Worm (Caenorhabditis elegans) whole organism, early embryonic: Measurements from ENCODE around the gene Y57G11C.43.

Experiments
- B0310.2 ChIP-seq: sonication (generic microtip); optimal IDR thresholded peaks from 2 replicates; lab custom pipeline; 2016; ENCODE audit warnings: mild to moderate bottlenecking, missing genetic modification characterization, missing compliant biosample characterization
- F13C5.2 ChIP-seq: sonication (generic microtip); optimal IDR thresholded peaks from 2 replicates; lab custom pipeline; 2017; ENCODE audit warnings: mild to moderate bottlenecking, missing genetic modification characterization, inconsistent platforms, missing compliant biosample characterization
- aly-1 ChIP-seq: sonication (generic microtip); optimal IDR thresholded peaks from 2 replicates; lab custom pipeline; 2016; ENCODE audit warnings: missing genetic modification characterization, missing compliant biosample characterization
- ama-1 ChIP-seq: fragments of 150-350 bp; optimal IDR thresholded peaks from 2 replicates; lab custom pipeline; 2014
- ceh-13 ChIP-seq: fragments of 200-800 bp; sonication (Bioruptor generic); optimal IDR thresholded peaks from 2 replicates; lab custom pipeline; 2018; ENCODE audit warnings: mild to moderate bottlenecking, missing genetic modification characterization, missing compliant biosample characterization
- ceh-36 ChIP-seq: sonication (generic microtip); optimal IDR thresholded peaks from 2 replicates; lab custom pipeline; 2016; ENCODE audit warnings: missing genetic modification characterization, inconsistent platforms, missing compliant biosample characterization
- ets-7 ChIP-seq: sonication (generic microtip); optimal IDR thresholded peaks from 2 replicates; lab custom pipeline; 2016; ENCODE audit warnings: missing genotype, missing genetic modification characterization, missing compliant biosample characterization
- flt-1 ChIP-seq: fragments of 200-800 bp; sonication (Bioruptor generic); IDR thresholded peaks from 2 replicates; pipeline ENCODE4 v1.3.6; 2022; ENCODE audit warnings: missing genetic modification characterization, missing compliant biosample characterization
- hmbx-1 ChIP-seq: sonication (generic microtip); optimal IDR thresholded peaks from 2 replicates; lab custom pipeline; 2016; ENCODE audit warnings: mild to moderate bottlenecking, missing genetic modification characterization, missing compliant biosample characterization
- hmg-4 ChIP-seq: fragments of 200-800 bp; sonication (Bioruptor generic); optimal IDR thresholded peaks from 2 replicates; lab custom pipeline; 2018; ENCODE audit warnings: mild to moderate bottlenecking, missing genetic modification characterization, missing compliant biosample characterization
- hnd-1 ChIP-seq: sonication (generic microtip); optimal IDR thresholded peaks from 2 replicates; lab custom pipeline; 2016; ENCODE audit warnings: missing genetic modification characterization, missing compliant biosample characterization
- pes-1 ChIP-seq: fragments of 200-800 bp; sonication (Bioruptor generic); IDR thresholded peaks from 2 replicates; pipeline ENCODE4 v1.3.6; 2022; ENCODE audit warnings: missing genetic modification reagents, missing genetic modification characterization, missing compliant biosample characterization
- scrt-1 ChIP-seq: fragments of 200-800 bp; sonication (Bioruptor generic); IDR thresholded peaks from 2 replicates; pipeline ENCODE4 v1.3.6; 2022; ENCODE audit warnings: missing genetic modification characterization, missing compliant biosample characterization
- sea-1 ChIP-seq: fragments of 200-800 bp; sonication (Bioruptor generic); conservative IDR thresholded peaks from 2 replicates; pipeline ENCODE4 v1.3.6; 2022; ENCODE audit warnings: missing genetic modification characterization, missing compliant biosample characterization
- tbx-11 ChIP-seq: fragments of 200-800 bp; sonication (Bioruptor generic); IDR thresholded peaks from 2 replicates; pipeline ENCODE4 v1.3.6; 2022; ENCODE audit warnings: missing genetic modification characterization, missing compliant biosample characterization
- tbx-37 ChIP-seq: fragments of 200-800 bp; sonication (Bioruptor generic); conservative IDR thresholded peaks from 2 replicates; pipeline ENCODE4 v1.3.6; 2022; ENCODE audit warnings: missing genetic modification reagents, missing genetic modification characterization, missing compliant biosample characterization
- tra-4 ChIP-seq: sonication (generic microtip); optimal IDR thresholded peaks from 2 replicates; lab custom pipeline; 2017; ENCODE audit warnings: missing genetic modification characterization, missing compliant biosample characterization

Gene Y57G11C.43

DNA sequence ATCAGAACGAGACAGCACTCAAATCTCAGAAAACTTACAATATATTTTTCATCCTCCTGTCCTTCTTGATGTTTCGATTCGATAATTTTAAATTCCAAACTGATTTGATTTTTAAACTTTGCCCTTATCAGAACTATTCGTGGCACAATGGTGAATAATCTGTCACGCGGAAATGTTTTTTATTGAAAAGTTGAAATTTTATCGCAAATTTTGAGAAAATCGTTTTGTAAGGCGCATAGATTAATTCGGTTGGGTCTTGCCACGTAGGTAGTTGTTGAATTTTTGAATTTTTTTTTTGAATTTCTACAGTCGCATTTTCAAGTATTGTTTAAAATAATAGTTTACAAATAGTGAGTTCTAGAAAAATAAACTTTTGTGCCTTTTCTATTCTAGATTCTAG lies 8.4 kb upstream of the Y57G11C.43 start, which contains the start of gene ptp-5.2:
Gene ptp-5.2, minus strand, starts transcription at position 101 of the 400 bp plus-strand sequence.
- no peak for TF ChIP-seq scrt-1 (GFP tag; lab: Robert Waterston, UW)
- no peak for TF ChIP-seq tbx-11 (GFP tag; lab: Robert Waterston, UW)
- no peak for TF ChIP-seq ceh-13 (GFP tag; lab: Kevin White, UChicago)
- no peak for TF ChIP-seq ets-7 (tag; lab: Kevin White, UChicago)
- no peak for TF ChIP-seq hmbx-1 (tag; lab: Kevin White, UChicago)
- TF ChIP-seq flt-1 (GFP tag; lab: Robert Waterston, UW) = no peak
- TF ChIP-seq ama-1 (lab: Kevin White, UChicago) = no peak
- no peak for TF ChIP-seq hmg-4
- TF ChIP-seq pes-1 = no peak
- no peak for TF ChIP-seq hnd-1 (tag; lab: Kevin White, UChicago)
- TF ChIP-seq F13C5.2 = no peak

DNA sequence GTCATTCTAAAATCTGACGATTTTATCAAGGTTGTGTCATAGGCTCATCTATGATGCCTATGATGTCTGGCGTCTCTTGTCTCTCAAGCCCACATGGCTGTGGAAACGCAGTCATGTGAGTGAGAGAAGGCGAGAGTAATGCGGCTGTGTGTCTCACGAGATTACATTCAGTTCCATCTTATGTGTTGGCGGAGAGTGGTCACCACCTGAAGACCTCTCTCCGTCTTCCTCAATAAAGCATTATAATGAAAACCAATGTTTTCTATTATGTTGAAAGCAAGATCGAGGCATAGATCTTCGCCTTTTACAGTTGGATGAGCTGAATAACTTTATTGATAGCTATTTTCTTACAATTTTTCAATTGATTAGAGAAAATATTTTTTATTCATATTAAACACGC lies 5.9 kb upstream of the Y57G11C.43 start:
- peak; percentile 7 for TF ChIP-seq F13C5.2

DNA sequence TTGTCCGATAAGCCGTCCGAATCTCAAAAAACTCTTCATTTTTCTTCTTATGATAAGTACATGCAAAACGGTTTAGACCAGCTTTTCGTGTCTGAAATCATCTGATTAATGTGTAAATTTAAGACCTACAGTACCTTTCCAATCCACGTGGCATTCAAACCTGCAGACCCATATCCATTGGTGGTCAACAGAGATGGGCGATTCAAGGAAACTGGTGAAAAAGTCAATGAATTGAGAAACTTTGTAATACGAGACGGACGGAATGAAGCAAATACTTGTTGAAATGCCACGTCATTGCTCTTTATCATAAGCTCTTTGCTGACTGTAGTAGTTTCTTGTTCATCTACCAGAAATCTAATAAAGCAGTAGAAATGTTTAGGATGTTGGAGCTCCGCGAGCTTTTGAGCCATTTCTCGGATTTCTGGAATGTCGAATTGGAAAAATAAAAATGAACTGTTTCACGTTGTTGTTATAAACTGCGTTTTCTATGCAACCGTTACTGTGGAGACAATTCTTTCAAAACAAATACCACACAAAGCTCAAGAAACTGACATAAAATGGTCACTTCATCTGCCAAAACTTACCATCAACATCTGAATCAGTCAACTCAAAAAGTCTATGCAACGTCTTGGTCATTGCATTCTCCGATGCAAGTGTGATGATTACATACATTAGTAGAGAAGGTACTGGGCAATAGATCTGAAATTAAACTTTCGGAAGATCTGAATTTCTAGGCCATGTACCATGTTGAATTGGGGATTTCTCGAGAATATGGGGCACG lies 5.1 kb upstream of the Y57G11C.43 start:
- no peak for TF ChIP-seq B0310.2 (tag; lab: Kevin White, UChicago)
- no peak for TF ChIP-seq F13C5.2
- TF ChIP-seq ceh-36 = no peak
- no peak for TF ChIP-seq sea-1 (GFP tag; lab: Robert Waterston, UW)

DNA sequence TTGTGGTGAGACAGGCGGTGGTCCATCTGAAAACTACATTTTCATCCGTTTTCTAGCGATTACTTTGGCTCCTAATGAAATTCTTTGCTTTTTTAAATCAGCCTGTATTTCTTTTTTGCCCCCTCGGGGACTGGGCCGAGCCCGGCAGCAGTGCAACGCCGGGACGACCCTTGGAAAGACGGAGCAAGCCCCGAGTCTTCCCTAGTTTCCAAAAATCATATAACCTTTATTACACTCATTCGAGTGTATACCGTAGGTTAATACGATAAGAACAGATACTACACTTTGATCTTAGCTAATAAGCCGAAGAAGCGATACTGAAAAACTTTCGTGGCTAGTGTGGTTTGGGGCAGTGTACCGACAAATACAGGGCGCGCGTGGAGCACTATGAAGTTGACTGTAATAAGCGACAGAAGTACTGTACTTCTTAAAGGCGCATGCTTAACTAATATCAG lies 4.5 kb upstream of the Y57G11C.43 start:
- TF ChIP-seq tbx-37 (GFP tag; lab: Robert Waterston, UW) = no peak
- no peak for TF ChIP-seq tra-4
- no peak for TF ChIP-seq flt-1 (GFP tag; lab: Robert Waterston, UW)
- no peak for TF ChIP-seq pes-1
- TF ChIP-seq ceh-36 = no peak
- no peak for TF ChIP-seq tbx-11 (GFP tag; lab: Robert Waterston, UW)
- no peak for TF ChIP-seq ets-7 (tag; lab: Kevin White, UChicago)
- TF ChIP-seq hmg-4 = no peak
- TF ChIP-seq sea-1 (GFP tag; lab: Robert Waterston, UW) = no peak
- no peak for TF ChIP-seq F13C5.2
- TF ChIP-seq scrt-1 (GFP tag; lab: Robert Waterston, UW) = no peak
- TF ChIP-seq B0310.2 (tag; lab: Kevin White, UChicago) = no peak
- TF ChIP-seq hmbx-1 (tag; lab: Kevin White, UChicago) = no peak
- TF ChIP-seq ama-1 (lab: Kevin White, UChicago) = no peak
- TF ChIP-seq aly-1 (tag; lab: Kevin White, UChicago) = no peak
- no peak for TF ChIP-seq ceh-13 (GFP tag; lab: Kevin White, UChicago)
- no peak for TF ChIP-seq hnd-1 (tag; lab: Kevin White, UChicago)

DNA sequence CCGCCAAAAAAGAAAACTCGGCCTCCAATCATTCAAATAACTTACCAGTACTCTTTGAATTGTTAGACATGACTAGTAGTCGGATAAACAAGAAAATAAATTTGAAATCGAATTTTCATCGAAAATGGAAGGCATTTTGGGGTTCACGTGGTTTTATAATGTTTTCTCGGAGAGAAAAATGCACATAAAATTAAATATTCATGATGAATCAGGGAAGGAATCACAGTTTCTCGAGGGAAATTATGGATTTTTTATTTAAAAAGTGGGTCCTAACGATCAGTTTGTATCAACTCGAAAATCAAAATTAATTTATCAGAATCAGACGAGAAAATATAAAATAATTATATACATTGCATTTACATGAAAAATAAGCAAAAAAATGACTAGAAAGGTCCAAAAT lies 3.9 kb upstream of the Y57G11C.43 start, which contains the start of gene Y57G11C.5:
Gene Y57G11C.5, minus strand, starts transcription at position 101 of the 400 bp plus-strand sequence.
- no peak for TF ChIP-seq hmbx-1 (tag; lab: Kevin White, UChicago)
- no peak for TF ChIP-seq flt-1 (GFP tag; lab: Robert Waterston, UW)
- no peak for TF ChIP-seq ets-7 (tag; lab: Kevin White, UChicago)
- no peak for TF ChIP-seq ceh-13 (GFP tag; lab: Kevin White, UChicago)
- no peak for TF ChIP-seq pes-1
- TF ChIP-seq ceh-36 = no peak
- TF ChIP-seq aly-1 (tag; lab: Kevin White, UChicago) = no peak
- no peak for TF ChIP-seq scrt-1 (GFP tag; lab: Robert Waterston, UW)
- no peak for TF ChIP-seq hmg-4
- TF ChIP-seq tbx-11 (GFP tag; lab: Robert Waterston, UW) = no peak
- TF ChIP-seq B0310.2 (tag; lab: Kevin White, UChicago) = no peak
- TF ChIP-seq ama-1 (lab: Kevin White, UChicago) = no peak
- TF ChIP-seq tra-4 = no peak
- no peak for TF ChIP-seq sea-1 (GFP tag; lab: Robert Waterston, UW)
- no peak for TF ChIP-seq tbx-37 (GFP tag; lab: Robert Waterston, UW)
- no peak for TF ChIP-seq F13C5.2
- no peak for TF ChIP-seq hnd-1 (tag; lab: Kevin White, UChicago)

DNA sequence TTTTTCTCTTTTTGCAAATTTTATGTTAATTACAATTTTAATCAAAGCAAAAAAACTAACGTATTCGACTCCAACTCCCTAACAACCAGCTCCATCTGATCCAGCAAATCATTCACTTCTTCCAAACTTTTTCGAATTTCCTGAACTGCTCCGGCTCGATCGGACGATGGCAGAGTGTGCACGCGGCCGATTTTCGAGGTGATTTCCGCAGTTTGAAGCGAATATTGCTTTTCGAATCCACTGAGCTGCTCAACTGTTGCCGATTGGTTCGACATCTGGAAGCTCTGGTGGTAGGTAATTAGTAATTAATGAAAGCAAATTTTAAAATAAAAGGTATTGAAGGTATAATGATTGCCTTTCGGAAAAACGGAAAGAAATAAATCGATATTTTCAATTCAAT lies 2.9 kb upstream of the Y57G11C.43 start, which contains the start of gene vti-1:
Gene vti-1, minus strand, starts transcription at position 284 of the 400 bp plus-strand sequence.
- TF ChIP-seq tbx-11 (GFP tag; lab: Robert Waterston, UW) (no peak), F13C5.2 (no peak), aly-1 (tag; lab: Kevin White, UChicago) (no peak), ceh-36 (no peak), pes-1 (no peak), sea-1 (GFP tag; lab: Robert Waterston, UW) (no peak), tbx-37 (GFP tag; lab: Robert Waterston, UW) (no peak), hnd-1 (tag; lab: Kevin White, UChicago) (no peak), scrt-1 (GFP tag; lab: Robert Waterston, UW) (no peak), ceh-13 (GFP tag; lab: Kevin White, UChicago) (no peak), B0310.2 (tag; lab: Kevin White, UChicago) (no peak), ama-1 (lab: Kevin White, UChicago) (no peak), hmbx-1 (tag; lab: Kevin White, UChicago) (no peak), ets-7 (tag; lab: Kevin White, UChicago) (no peak), hmg-4 (no peak), tra-4 (no peak), flt-1 (GFP tag; lab: Robert Waterston, UW) (no peak)

DNA sequence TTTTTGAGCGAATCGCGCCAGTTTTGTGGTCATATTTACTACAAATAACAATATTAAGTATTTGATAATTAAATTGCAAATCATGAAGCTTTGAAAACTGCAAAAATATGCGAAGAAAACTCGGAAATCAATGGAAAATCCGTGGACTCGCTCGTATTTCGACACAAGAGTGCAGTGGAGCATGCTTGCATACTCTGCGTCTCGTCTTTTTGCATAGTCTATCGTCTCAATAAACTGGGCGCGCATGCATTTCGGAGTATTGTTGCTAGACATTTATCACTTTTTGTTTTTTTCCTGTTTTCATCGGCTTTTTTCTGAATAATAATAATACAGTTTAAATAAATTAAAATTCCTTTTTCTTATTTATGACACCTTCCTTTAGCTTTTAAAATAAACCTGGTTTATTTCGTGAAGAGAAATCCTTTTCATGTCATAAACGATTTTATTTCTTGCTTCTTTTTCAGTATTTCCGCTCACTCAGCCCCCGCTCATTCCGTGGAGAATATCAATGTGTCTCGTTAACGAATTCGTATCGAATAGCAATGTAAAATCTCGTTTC lies 1.5 kb upstream of the Y57G11C.43 start, which contains the start of the genes mrps-7 and Y57G11C.3:
Gene mrps-7, minus strand, starts transcription at position 38 of the 559 bp plus-strand sequence.
Gene Y57G11C.3, plus strand, starts transcription at position 509 of the 559 bp plus-strand sequence.
- TF ChIP-seq hmg-4 (peak; percentile 0), ama-1 (lab: Kevin White, UChicago) (no peak), F13C5.2 (peak; percentile 83)
